Worm (Caenorhabditis elegans): ENCODE results near the gene T07G12.2.

DNA sequence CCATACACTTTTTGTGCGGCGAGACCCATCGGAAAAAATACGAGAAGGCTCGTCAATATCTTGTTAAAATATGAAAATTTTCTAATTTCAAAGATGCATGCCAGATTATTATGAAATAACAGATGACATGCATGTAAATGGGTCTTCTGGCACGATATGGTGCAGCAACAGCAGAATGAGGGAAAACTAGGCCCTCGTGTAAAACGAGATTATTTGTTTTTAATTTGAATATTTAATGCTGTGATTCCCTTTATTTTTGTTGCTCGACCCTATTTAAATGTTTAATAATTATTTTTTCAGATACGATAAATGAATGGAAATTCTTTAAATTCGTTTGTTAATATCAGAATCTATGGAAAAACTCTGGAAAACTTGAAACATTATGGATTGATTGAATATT lies 31.1 kb downstream of the T07G12.2 start, which contains the start of gene him-8:
- TF ChIP-seq mec-3 (tag; optimal IDR thresholded peaks at IDR 0.05; ENCODE audit: borderline replicate concordance) (no peak), ceh-2 (tag; optimal IDR thresholded peaks at IDR 0.05) (no peak), fkh-10 (GFP tag; optimal IDR thresholded peaks at IDR 0.05) (no peak), dve-1 (tag; optimal IDR thresholded peaks at IDR 0.05) (no peak), nfya-1 (tag; optimal IDR thresholded peaks at IDR 0.05) (no peak), ama-1 (optimal IDR thresholded peaks at IDR 0.05) (no peak), pqm-1 (tag; optimal IDR thresholded peaks at IDR 0.05) (no peak), hlh-30 (tag; optimal IDR thresholded peaks at IDR 0.05; ENCODE audit: insufficient read depth) (no peak), tbx-7 (tag; optimal IDR thresholded peaks at IDR 0.05) (no peak), tbx-2 (tag; optimal IDR thresholded peaks at IDR 0.05) (no peak), F13H6.1 (tag; optimal IDR thresholded peaks at IDR 0.05) (no peak), hlh-6 (tag; optimal IDR thresholded peaks at IDR 0.05) (no peak), odd-2 (tag; optimal IDR thresholded peaks at IDR 0.05) (no peak), ceh-24 (tag; optimal IDR thresholded peaks at IDR 0.05) (no peak)
